Worm (Caenorhabditis elegans) whole organism, L2 larva: ENCODE measurements around the gene C30G7.3.

Experiments
- ama-1 ChIP-seq: fragments of 150-350 bp; optimal IDR thresholded peaks from 2 replicates; lab custom pipeline; 2018; ENCODE audit warnings: inconsistent platforms
- egl-27 ChIP-seq: sonication (generic microtip); optimal IDR thresholded peaks from 3 replicates; lab custom pipeline; 2017; ENCODE audit warnings: missing biosample characterization, missing genetic modification reagents, missing genetic modification characterization
- lin-39 ChIP-seq: fragments of 150-350 bp; optimal IDR thresholded peaks from 2 replicates; lab custom pipeline; 2014; ENCODE audit warnings: missing biosample characterization, missing genetic modification reagents, missing genetic modification characterization
- lsy-2 ChIP-seq, 2 experiments: fragments of 150-350 bp in 1 of 2; sonication (generic microtip) in 1 of 2; optimal IDR thresholded peaks; 2 replicates each; lab custom pipeline; 2014 to 2017; ENCODE audit warnings: missing biosample characterization in 2 of 2, missing genetic modification characterization in 2 of 2
- nhr-10 ChIP-seq: sonication (generic microtip); optimal IDR thresholded peaks from 2 replicates; lab custom pipeline; 2017; ENCODE audit warnings: missing biosample characterization, missing genetic modification characterization
- nhr-11 ChIP-seq: fragments of 150-350 bp; optimal IDR thresholded peaks from 2 replicates; lab custom pipeline; 2014; ENCODE audit warnings: missing biosample characterization, missing genetic modification characterization
- nhr-237 ChIP-seq: fragments of 150-350 bp; optimal IDR thresholded peaks from 2 replicates; lab custom pipeline; 2014; ENCODE audit warnings: missing biosample characterization, missing genetic modification characterization
- sma-9 ChIP-seq, 2 experiments: fragments of 150-350 bp in 1 of 2; sonication (generic microtip) in 1 of 2; optimal IDR thresholded peaks; 2 replicates each; lab custom pipeline; 2014 to 2016; ENCODE audit warnings: missing genetic modification characterization in 2 of 2, mild to moderate bottlenecking in 1 of 2, missing biosample characterization in 1 of 2, missing compliant biosample characterization in 1 of 2, missing genetic modification reagents in 1 of 2, moderate library complexity in 1 of 2
- snpc-4 ChIP-seq: fragments of 150-350 bp; optimal IDR thresholded peaks from 2 replicates; lab custom pipeline; 2014; ENCODE audit warnings: missing biosample characterization, missing genetic modification characterization
- unc-39 ChIP-seq: fragments of 150-350 bp; optimal IDR thresholded peaks from 2 replicates; lab custom pipeline; 2014; ENCODE audit warnings: missing biosample characterization, missing genetic modification characterization
- unc-62 ChIP-seq: fragments of 150-350 bp; optimal IDR thresholded peaks from 2 replicates; lab custom pipeline; 2014; ENCODE audit warnings: missing biosample characterization, missing genetic modification reagents, missing genetic modification characterization
- zag-1 ChIP-seq: fragments of 150-350 bp; optimal IDR thresholded peaks from 2 replicates; lab custom pipeline; 2014; ENCODE audit warnings: missing biosample characterization, missing genetic modification characterization

- TF ChIP-seq egl-27: no peak
- no peak for TF ChIP-seq snpc-4 (tag; lab: Kevin White, UChicago)
- TF ChIP-seq lsy-2 (tag; optimal IDR thresholded peaks at IDR 0.05; lab: Kevin White, UChicago): no peak
- no peak for TF ChIP-seq ama-1 (lab: Kevin White, UChicago)
- no peak for TF ChIP-seq nhr-10 (tag; lab: Kevin White, UChicago)
- no peak for TF ChIP-seq nhr-237 (tag; lab: Kevin White, UChicago)
- TF ChIP-seq lin-39 (tag; lab: Kevin White, UChicago): no peak
- TF ChIP-seq unc-39: no peak
- TF ChIP-seq unc-62 (GFP tag; lab: Kevin White, UChicago): no peak
- TF ChIP-seq sma-9 (GFP tag; optimal IDR thresholded peaks at IDR 0.05; lab: Kevin White, UChicago): no peak
- TF ChIP-seq sma-9 (tag; optimal IDR thresholded peaks at IDR 0.05; lab: Kevin White, UChicago): no peak
- no peak for TF ChIP-seq nhr-11 (tag; lab: Kevin White, UChicago)
- no peak for TF ChIP-seq zag-1 (tag; lab: Kevin White, UChicago)
Measured at ce11 chrV:14943774-14944173, 1.7 kb downstream of the C30G7.3 start.
